Worm (Caenorhabditis elegans) whole organism, mixed stage, embryonic: ENCODE results near the gene F38E11.9.

Experiments
- M03D4.4 ChIP-seq: sonication (generic microtip); optimal IDR thresholded peaks from 2 replicates; lab custom pipeline; 2017; ENCODE audit warnings: mild to moderate bottlenecking, missing genetic modification characterization, missing compliant biosample characterization
- ceh-39 ChIP-seq: fragments of 150-350 bp; optimal IDR thresholded peaks from 2 replicates; lab custom pipeline; 2014; ENCODE audit warnings: missing biosample characterization, missing genetic modification characterization
- ces-1 ChIP-seq: fragments of 150-350 bp; optimal IDR thresholded peaks from 2 replicates; lab custom pipeline; 2014; ENCODE audit warnings: missing biosample characterization, missing genetic modification reagents, missing genetic modification characterization
- cnd-1 ChIP-seq: fragments of 200-800 bp; sonication (Bioruptor generic); optimal IDR thresholded peaks from 2 replicates; lab custom pipeline; 2018; ENCODE audit warnings: mild to moderate bottlenecking, missing genetic modification characterization, missing compliant biosample characterization
- drap-1 ChIP-seq: fragments of 200-800 bp; sonication (Bioruptor generic); optimal IDR thresholded peaks from 3 replicates; lab custom pipeline; 2018; ENCODE audit warnings: mild to moderate bottlenecking, missing genetic modification characterization, missing compliant biosample characterization
- flh-1 ChIP-seq: fragments of 200-800 bp; sonication (Bioruptor generic); optimal IDR thresholded peaks from 2 replicates; lab custom pipeline; 2018; ENCODE audit warnings: mild to moderate bottlenecking, missing genetic modification characterization, moderate library complexity, missing compliant biosample characterization
- lin-13 ChIP-seq: fragments of 150-350 bp; optimal IDR thresholded peaks from 2 replicates; lab custom pipeline; 2014; ENCODE audit warnings: missing biosample characterization, missing genetic modification characterization
- lsy-2 ChIP-seq: fragments of 150-350 bp; optimal IDR thresholded peaks from 2 replicates; lab custom pipeline; 2014; ENCODE audit warnings: missing biosample characterization, missing genetic modification characterization
- nhr-2 ChIP-seq: fragments of 150-350 bp; optimal IDR thresholded peaks from 2 replicates; lab custom pipeline; 2014; ENCODE audit warnings: missing biosample characterization, missing genetic modification characterization
- nhr-76 ChIP-seq: sonication (generic microtip); optimal IDR thresholded peaks from 2 replicates; lab custom pipeline; 2017; ENCODE audit warnings: missing biosample characterization, missing genetic modification characterization
- snpc-4 ChIP-seq: fragments of 150-350 bp; optimal IDR thresholded peaks from 2 replicates; lab custom pipeline; 2014; ENCODE audit warnings: missing biosample characterization, missing genetic modification characterization
- unc-39 ChIP-seq: fragments of 150-350 bp; optimal IDR thresholded peaks from 2 replicates; lab custom pipeline; 2014; ENCODE audit warnings: missing biosample characterization, missing genetic modification characterization
- unc-62 ChIP-seq: fragments of 150-350 bp; optimal IDR thresholded peaks from 2 replicates; lab custom pipeline; 2014; ENCODE audit warnings: missing biosample characterization, missing genetic modification reagents, missing genetic modification characterization

DNA sequence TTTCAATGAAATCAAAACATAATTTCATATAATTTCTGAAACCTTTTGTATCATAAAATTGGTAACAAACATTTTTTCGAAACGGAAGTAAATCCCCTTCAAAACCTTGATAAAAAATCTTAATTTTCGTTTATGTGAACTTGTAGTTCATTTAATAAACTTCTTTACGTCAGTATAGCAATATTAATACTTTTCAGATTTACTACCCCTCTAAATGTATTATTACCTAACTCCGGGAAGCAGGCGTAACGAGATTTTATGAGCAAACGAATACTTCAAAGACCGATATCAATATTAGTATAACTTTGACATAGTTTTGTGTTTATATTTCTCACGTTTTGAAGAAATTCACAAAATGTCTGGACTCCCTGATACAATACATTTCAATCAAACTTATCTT is 44.5 kb upstream of the F38E11.9 start, which contains the start of gene sru-1:
- TF ChIP-seq unc-62 (GFP tag; lab: Kevin White, UChicago) (no peak), nhr-2 (no peak), drap-1 (GFP tag; lab: Kevin White, UChicago) (no peak), lsy-2 (tag; lab: Kevin White, UChicago) (no peak), snpc-4 (tag; lab: Kevin White, UChicago) (no peak), nhr-76 (tag; lab: Kevin White, UChicago) (no peak), cnd-1 (tag; lab: Kevin White, UChicago) (no peak), ceh-39 (no peak), ces-1 (GFP tag; lab: Kevin White, UChicago) (no peak), lin-13 (tag; lab: Kevin White, UChicago) (no peak), unc-39 (tag; lab: Kevin White, UChicago) (no peak), flh-1 (no peak), M03D4.4 (tag; lab: Kevin White, UChicago) (no peak)
